Fruit fly (Drosophila melanogaster): ENCODE data around the gene Myo31DF.

- no peak for TF ChIP-seq pad (GFP tag; optimal IDR thresholded peaks at IDR 0.05)
- TF ChIP-seq bab1 (GFP tag; optimal IDR thresholded peaks at IDR 0.05) = no peak
- TF ChIP-seq kay (GFP tag; ENCODE audit: borderline replicate concordance) = no peak
- TF ChIP-seq ovo (GFP tag; optimal IDR thresholded peaks at IDR 0.05) = no peak
Observed at dm6 chr2L:10531521-10531920, 24.9 kb upstream of the Myo31DF start, which contains the start of gene CG18301.
